Worm (Caenorhabditis elegans): ENCODE data around the gene eak-3.

eak-3 gene

DNA sequence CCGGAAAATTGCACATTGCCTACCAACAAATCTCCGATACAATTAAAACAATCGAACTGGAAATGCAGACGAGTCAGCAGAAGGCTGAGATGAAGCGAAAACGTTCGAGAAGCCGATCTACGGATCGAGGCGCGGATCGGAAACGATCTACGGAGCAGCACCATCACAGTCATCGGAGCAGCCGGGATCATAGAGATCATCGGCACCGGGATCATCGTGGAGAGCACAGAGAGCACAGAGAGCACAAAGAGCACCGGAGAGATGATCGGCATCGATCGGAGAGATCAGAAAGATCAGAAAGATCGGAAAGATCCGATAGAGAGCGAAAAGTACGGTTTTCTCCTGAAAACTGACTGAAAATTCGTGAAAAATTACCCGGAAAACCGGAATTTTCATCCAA is 29.1 kb upstream of the eak-3 start:
- no peak for TF ChIP-seq cnd-1 (tag; optimal IDR thresholded peaks at IDR 0.05)
- no peak for TF ChIP-seq nhr-28 (tag; optimal IDR thresholded peaks at IDR 0.05)
- TF ChIP-seq sem-2 (GFP tag; optimal IDR thresholded peaks at IDR 0.05) = no peak
- TF ChIP-seq tbx-8 (GFP tag; optimal IDR thresholded peaks at IDR 0.05) = no peak
- no peak for TF ChIP-seq unc-120 (tag; optimal IDR thresholded peaks at IDR 0.05; ENCODE audit: poor library complexity, severe bottlenecking)
- no peak for TF ChIP-seq flh-1 (GFP tag; optimal IDR thresholded peaks at IDR 0.05)
- TF ChIP-seq ceh-83 (GFP tag; optimal IDR thresholded peaks at IDR 0.05) = no peak
- TF ChIP-seq drap-1 (GFP tag; optimal IDR thresholded peaks at IDR 0.05) = no peak
- no peak for TF ChIP-seq ztf-11 (tag; optimal IDR thresholded peaks at IDR 0.05)
- no peak for TF ChIP-seq elt-1 (tag; optimal IDR thresholded peaks at IDR 0.05; ENCODE audit: borderline replicate concordance, insufficient read depth)
- no peak for TF ChIP-seq mls-2 (tag; optimal IDR thresholded peaks at IDR 0.05)
- no peak for TF ChIP-seq unc-62 (GFP tag; optimal IDR thresholded peaks at IDR 0.05)
- TF ChIP-seq nhr-76 (tag; optimal IDR thresholded peaks at IDR 0.05) = no peak
- no peak for TF ChIP-seq snpc-4 (tag; optimal IDR thresholded peaks at IDR 0.05)

DNA sequence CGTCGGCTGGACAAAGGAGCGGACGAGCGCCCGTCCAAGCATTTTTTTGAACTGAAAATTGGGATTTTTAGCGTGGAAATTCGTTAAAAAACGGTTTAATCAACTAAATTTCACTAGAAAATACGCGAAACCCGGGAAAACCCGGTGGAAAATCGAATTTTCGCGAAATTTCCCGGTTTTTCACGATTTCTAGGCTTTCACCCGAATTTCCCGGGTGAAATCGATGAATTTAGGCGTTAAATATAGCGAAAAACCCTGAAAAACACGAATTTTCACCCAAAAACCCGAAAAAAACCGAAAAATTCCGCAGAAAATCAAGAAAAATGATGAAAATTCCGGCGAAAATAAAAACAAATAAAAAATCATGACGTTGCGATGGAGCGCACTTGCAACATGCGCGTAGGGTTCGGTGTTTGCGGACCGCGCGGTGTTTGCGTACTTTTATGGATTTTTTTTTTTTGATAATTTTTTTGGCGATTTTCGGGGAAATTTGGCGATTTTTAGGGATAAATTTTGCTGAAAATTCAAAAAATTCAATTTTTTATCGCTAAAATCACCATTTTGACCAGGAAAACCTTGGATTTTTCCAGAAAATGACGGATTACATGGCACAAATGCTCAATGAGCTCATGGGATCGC is 25.7 kb upstream of the eak-3 start, which contains the start of the genes mrpl-45 and Y119D3B.12:
mrpl-45 (minus strand) TSS at position 51 of the 639 bp plus-strand sequence.
Y119D3B.12 (plus strand) TSS at position 589 of the 639 bp plus-strand sequence.
- TF ChIP-seq ztf-11 (tag; optimal IDR thresholded peaks at IDR 0.05) = no peak
- TF ChIP-seq ceh-83 (GFP tag; optimal IDR thresholded peaks at IDR 0.05) = peak; percentile 26
- peak; percentile 2 for TF ChIP-seq drap-1 (GFP tag; optimal IDR thresholded peaks at IDR 0.05)
- TF ChIP-seq ceh-39 (tag; optimal IDR thresholded peaks at IDR 0.05) = peak; percentile 42
- no peak for TF ChIP-seq lin-32 (GFP tag; optimal IDR thresholded peaks at IDR 0.05)
- no peak for TF ChIP-seq unc-39 (tag; optimal IDR thresholded peaks at IDR 0.05)
- peak; percentile 75 for TF ChIP-seq M03D4.4 (tag; optimal IDR thresholded peaks at IDR 0.05)
- peak; percentile 85 for TF ChIP-seq lin-13 (tag; optimal IDR thresholded peaks at IDR 0.05)
- peak; percentile 53 for TF ChIP-seq ces-1 (GFP tag; optimal IDR thresholded peaks at IDR 0.05)
- peak; percentile 64 for TF ChIP-seq pha-4 (tag; optimal IDR thresholded peaks at IDR 0.05)
- no peak for TF ChIP-seq bed-3 (GFP tag; optimal IDR thresholded peaks at IDR 0.05)
- TF ChIP-seq unc-120 (tag; optimal IDR thresholded peaks at IDR 0.05; ENCODE audit: poor library complexity, severe bottlenecking) = peak; percentile 8
- TF ChIP-seq elt-1 (tag; optimal IDR thresholded peaks at IDR 0.05; ENCODE audit: borderline replicate concordance, insufficient read depth) = no peak
- no peak for TF ChIP-seq nhr-2 (tag; optimal IDR thresholded peaks at IDR 0.05)
- TF ChIP-seq sptf-1 (tag; optimal IDR thresholded peaks at IDR 0.05) = peak; percentile 78
- peak; percentile 85 for TF ChIP-seq mep-1 (tag; optimal IDR thresholded peaks at IDR 0.05)
- TF ChIP-seq lsy-2 (tag; optimal IDR thresholded peaks at IDR 0.05) = peak; percentile 83
- peak; percentile 26 for TF ChIP-seq nhr-237 (tag; optimal IDR thresholded peaks at IDR 0.05)
- TF ChIP-seq mls-2 (tag; optimal IDR thresholded peaks at IDR 0.05) = peak; percentile 26

ce11 chrIII:1196192-1196591 is 19.8 kb upstream of the eak-3 start, which contains the start of gene dss-1:
Gene dss-1, minus strand, starts transcription at chrIII:1196292.
- TF ChIP-seq mls-2 (tag; optimal IDR thresholded peaks at IDR 0.05) = no peak
- TF ChIP-seq ztf-11 (tag; optimal IDR thresholded peaks at IDR 0.05) = no peak
- no peak for TF ChIP-seq elt-1 (tag; optimal IDR thresholded peaks at IDR 0.05; ENCODE audit: borderline replicate concordance, insufficient read depth)
- TF ChIP-seq lsy-2 (tag; optimal IDR thresholded peaks at IDR 0.05) = no peak
- TF ChIP-seq nhr-12 (tag; optimal IDR thresholded peaks at IDR 0.05) = no peak
- TF ChIP-seq drap-1 (GFP tag; optimal IDR thresholded peaks at IDR 0.05) = no peak
- no peak for TF ChIP-seq nhr-76 (tag; optimal IDR thresholded peaks at IDR 0.05)
- TF ChIP-seq lin-13 (tag; optimal IDR thresholded peaks at IDR 0.05) = no peak
- no peak for TF ChIP-seq sem-2 (GFP tag; optimal IDR thresholded peaks at IDR 0.05)
- TF ChIP-seq snpc-4 (tag; optimal IDR thresholded peaks at IDR 0.05) = no peak
- no peak for TF ChIP-seq ham-2 (GFP tag; optimal IDR thresholded peaks at IDR 0.05)

- TF ChIP-seq unc-120 (tag; optimal IDR thresholded peaks at IDR 0.05; ENCODE audit: poor library complexity, severe bottlenecking) (no peak), nhr-237 (tag; optimal IDR thresholded peaks at IDR 0.05) (no peak), mep-1 (tag; optimal IDR thresholded peaks at IDR 0.05) (no peak), snpc-4 (tag; optimal IDR thresholded peaks at IDR 0.05) (no peak), nhr-76 (tag; optimal IDR thresholded peaks at IDR 0.05) (no peak), ceh-39 (tag; optimal IDR thresholded peaks at IDR 0.05) (no peak), sptf-1 (tag; optimal IDR thresholded peaks at IDR 0.05) (no peak), lin-32 (GFP tag; optimal IDR thresholded peaks at IDR 0.05) (no peak), ham-2 (GFP tag; optimal IDR thresholded peaks at IDR 0.05) (no peak), tbx-8 (GFP tag; optimal IDR thresholded peaks at IDR 0.05) (no peak)
Observed at ce11 chrIII:1193326-1193862, 17.0 kb upstream of the eak-3 start, which contains the start of gene Y119D3B.14. Gene Y119D3B.14, minus strand, starts transcription at chrIII:1193812.
